Worm (Caenorhabditis elegans) whole organism, L4 larva: Measurements from ENCODE around the gene cnp-3.

Experiments
- D1046.2 ChIP-seq: fragments of 200-800 bp; sonication (Bioruptor generic); IDR thresholded peaks from 2 replicates; pipeline ENCODE4 v1.3.6; 2022; ENCODE audit warnings: missing genetic modification characterization, missing compliant biosample characterization
- F37D6.2 ChIP-seq: sonication (generic microtip); optimal IDR thresholded peaks from 2 replicates; lab custom pipeline; 2016; ENCODE audit warnings: mild to moderate bottlenecking, missing genetic modification characterization, missing compliant biosample characterization
- F44E2.7 ChIP-seq: fragments of 200-800 bp; sonication (Bioruptor generic); IDR thresholded peaks from 2 replicates; pipeline ENCODE4 v2.1.2; 2022; ENCODE audit warnings: missing genetic modification characterization, missing compliant biosample characterization
- Y105C5A.15 ChIP-seq: fragments of 200-800 bp; sonication (Bioruptor generic); IDR thresholded peaks from 2 replicates; pipeline ENCODE4 v1.3.6; 2022; ENCODE audit warnings: missing genetic modification characterization, missing compliant biosample characterization
- Y5F2A.4 ChIP-seq: fragments of 200-800 bp; sonication (Bioruptor generic); optimal IDR thresholded peaks from 2 replicates; lab custom pipeline; 2018; ENCODE audit warnings: mild to moderate bottlenecking, missing genetic modification characterization, missing compliant biosample characterization
- Y75B8A.6 ChIP-seq: fragments of 200-800 bp; sonication (Bioruptor generic); IDR thresholded peaks from 2 replicates; pipeline ENCODE4 v1.3.6; 2022; ENCODE audit warnings: missing genetic modification reagents, missing genetic modification characterization, missing compliant biosample characterization
- ZK337.2 ChIP-seq: fragments of 200-800 bp; sonication (Bioruptor generic); IDR thresholded peaks from 2 replicates; pipeline ENCODE4 v1.3.6; 2022; ENCODE audit warnings: missing genetic modification reagents, missing genetic modification characterization, missing compliant biosample characterization
- aha-1 ChIP-seq: fragments of 150-350 bp; peaks from one replicate; lab custom pipeline; 2014; ENCODE audit warnings: missing biosample characterization, missing genetic modification characterization
- ama-1 ChIP-seq: fragments of 150-350 bp; optimal IDR thresholded peaks from 2 replicates; lab custom pipeline; 2014; ENCODE audit warnings: inconsistent platforms, mixed read lengths
- ceh-28 ChIP-seq: fragments of 150-350 bp; optimal IDR thresholded peaks from 2 replicates; lab custom pipeline; 2014; ENCODE audit warnings: missing biosample characterization, missing genetic modification reagents, missing genetic modification characterization
- ceh-32 ChIP-seq: sonication (generic microtip); optimal IDR thresholded peaks from 2 replicates; lab custom pipeline; 2016; ENCODE audit warnings: mild to moderate bottlenecking, missing genetic modification characterization, missing compliant biosample characterization; ENCODE audit not compliant: poor library complexity
- ctbp-1 ChIP-seq: fragments of 200-800 bp; sonication (Bioruptor generic); IDR thresholded peaks from 2 replicates; pipeline ENCODE4 v1.3.6; 2022; ENCODE audit warnings: missing genetic modification reagents, missing genetic modification characterization, missing compliant biosample characterization
- daf-12 ChIP-seq: fragments of 150-350 bp; optimal IDR thresholded peaks from 2 replicates; lab custom pipeline; 2014; ENCODE audit warnings: missing biosample characterization, missing genetic modification reagents, missing genetic modification characterization
- daf-16 ChIP-seq, 3 experiments: sonication (generic microtip); optimal IDR thresholded peaks; 2 replicates each; lab custom pipeline; 2016 to 2017; ENCODE audit warnings: missing genetic modification characterization in 3 of 3, missing genetic modification reagents in 3 of 3, mild to moderate bottlenecking in 2 of 3, missing compliant biosample characterization in 2 of 3, missing biosample characterization in 1 of 3, moderate library complexity in 1 of 3
- dmd-6 ChIP-seq: fragments of 200-800 bp; sonication (Bioruptor generic); IDR thresholded peaks from 2 replicates; pipeline ENCODE4 v1.3.6; 2022; ENCODE audit warnings: missing genetic modification reagents, missing genetic modification characterization, missing compliant biosample characterization
- dmd-8 ChIP-seq: fragments of 200-800 bp; sonication (Bioruptor generic); IDR thresholded peaks from 2 replicates; pipeline ENCODE4 v1.3.6; 2022; ENCODE audit warnings: missing genetic modification characterization, missing compliant biosample characterization
- dpl-1 ChIP-seq: fragments of 150-350 bp; optimal IDR thresholded peaks from 2 replicates; lab custom pipeline; 2014; ENCODE audit warnings: missing biosample characterization, missing genetic modification reagents, missing genetic modification characterization
- dve-1 ChIP-seq: sonication (generic microtip); optimal IDR thresholded peaks from 2 replicates; lab custom pipeline; 2017; ENCODE audit warnings: antibody characterized with exemption, mild to moderate bottlenecking, missing genetic modification characterization, missing compliant biosample characterization; ENCODE audit not compliant: insufficient read depth
- egl-27 ChIP-seq: sonication (generic microtip); optimal IDR thresholded peaks from 3 replicates; lab custom pipeline; 2017; ENCODE audit warnings: missing biosample characterization, missing genetic modification reagents, missing genetic modification characterization
- fkh-10 ChIP-seq: fragments of 150-350 bp; optimal IDR thresholded peaks from 2 replicates; lab custom pipeline; 2014; ENCODE audit warnings: missing biosample characterization, missing genetic modification reagents, missing genetic modification characterization
- hif-1 ChIP-seq, 2 experiments: sonication (generic microtip); optimal IDR thresholded peaks; 2 replicates each; lab custom pipeline; 2016 to 2017; ENCODE audit warnings: missing compliant biosample characterization in 2 of 2, missing genetic modification characterization in 2 of 2, missing genetic modification reagents in 2 of 2, missing genotype in 2 of 2, mild to moderate bottlenecking in 1 of 2
- hlh-11 ChIP-seq: fragments of 200-800 bp; sonication (Bioruptor generic); optimal IDR thresholded peaks from 2 replicates; lab custom pipeline; 2018; ENCODE audit warnings: mild to moderate bottlenecking, missing genetic modification characterization, missing compliant biosample characterization
- hlh-30 ChIP-seq: sonication (generic microtip); optimal IDR thresholded peaks from 2 replicates; lab custom pipeline; 2017; ENCODE audit warnings: antibody characterized with exemption, mild to moderate bottlenecking, missing genetic modification characterization, missing compliant biosample characterization; ENCODE audit not compliant: insufficient read depth
- lim-7 ChIP-seq: fragments of 200-800 bp; sonication (Bioruptor generic); IDR thresholded peaks from 2 replicates; pipeline ENCODE4 v1.3.6; 2022; ENCODE audit warnings: missing genetic modification characterization, missing compliant biosample characterization
- lin-13 ChIP-seq: fragments of 150-350 bp; optimal IDR thresholded peaks from 2 replicates; lab custom pipeline; 2014; ENCODE audit warnings: missing biosample characterization, missing genetic modification reagents, missing genetic modification characterization
- lsy-2 ChIP-seq, 2 experiments: fragments of 150-350 bp in 1 of 2; sonication (generic microtip) in 1 of 2; optimal IDR thresholded peaks; 2 replicates each; lab custom pipeline; 2014 to 2017; ENCODE audit warnings: missing biosample characterization in 2 of 2, missing genetic modification characterization in 2 of 2
- madf-5 ChIP-seq, 2 experiments: fragments of 200-800 bp; sonication (Bioruptor generic); IDR thresholded peaks; 2 replicates each; pipeline ENCODE4 v1.3.6; 2022; ENCODE audit warnings: missing compliant biosample characterization in 2 of 2, missing genetic modification characterization in 2 of 2
- mdl-1 ChIP-seq, 2 experiments: fragments of 150-350 bp in 1 of 2; sonication (generic microtip) in 1 of 2; optimal IDR thresholded peaks; 2 replicates each; lab custom pipeline; 2014 to 2017; ENCODE audit warnings: missing biosample characterization in 2 of 2, missing genetic modification characterization in 2 of 2
- mdt-29 ChIP-seq: fragments of 200-800 bp; sonication (Bioruptor generic); IDR thresholded peaks from 2 replicates; pipeline ENCODE4 v1.3.6; 2022; ENCODE audit warnings: missing genetic modification reagents, missing genetic modification characterization, missing compliant biosample characterization
- mep-1 ChIP-seq: fragments of 150-350 bp; sonication (generic microtip); optimal IDR thresholded peaks from 3 replicates; lab custom pipeline; 2014; ENCODE audit warnings: missing biosample characterization, missing genetic modification characterization
- mes-2 ChIP-seq: sonication (generic microtip); optimal IDR thresholded peaks from 2 replicates; lab custom pipeline; 2016; ENCODE audit warnings: missing genotype, mild to moderate bottlenecking, missing genetic modification characterization, missing compliant biosample characterization; ENCODE audit not compliant: poor library complexity, severe bottlenecking
- mxl-3 ChIP-seq: fragments of 200-800 bp; sonication (Bioruptor generic); optimal IDR thresholded peaks from 2 replicates; lab custom pipeline; 2018; ENCODE audit warnings: mild to moderate bottlenecking, missing genetic modification characterization, missing compliant biosample characterization
- nhr-102 ChIP-seq: sonication (generic microtip); optimal IDR thresholded peaks from 2 replicates; lab custom pipeline; 2016; ENCODE audit warnings: mild to moderate bottlenecking, missing genetic modification characterization, moderate library complexity, missing compliant biosample characterization
- nhr-48 ChIP-seq: sonication (generic microtip); optimal IDR thresholded peaks from 2 replicates; lab custom pipeline; 2016; ENCODE audit warnings: mild to moderate bottlenecking, missing genetic modification characterization, missing compliant biosample characterization
- nhr-6 ChIP-seq: fragments of 150-350 bp; optimal IDR thresholded peaks from 2 replicates; lab custom pipeline; 2014; ENCODE audit warnings: missing biosample characterization, missing genetic modification characterization
- pha-4 ChIP-seq, 2 experiments: fragments of 150-350 bp in 1 of 2; fragments of 200-800 bp in 1 of 2; sonication (Bioruptor generic) in 1 of 2; IDR thresholded peaks in 1 of 2; optimal IDR thresholded peaks in 1 of 2; 2 replicates each; pipeline versions ENCODE4 v1.3.6 to Lab custom; 2014 to 2022; ENCODE audit warnings: missing genetic modification characterization in 2 of 2, missing genetic modification reagents in 2 of 2, missing biosample characterization in 1 of 2, missing compliant biosample characterization in 1 of 2
- php-3 ChIP-seq: fragments of 200-800 bp; sonication (Bioruptor generic); IDR thresholded peaks from 2 replicates; pipeline ENCODE4 v1.3.6; 2022; ENCODE audit warnings: missing genetic modification reagents, missing genetic modification characterization, missing compliant biosample characterization
- pqm-1 ChIP-seq: sonication (generic microtip); optimal IDR thresholded peaks from 2 replicates; lab custom pipeline; 2017; ENCODE audit warnings: missing biosample characterization, missing genetic modification characterization
- skn-1 ChIP-seq: fragments of 150-350 bp; optimal IDR thresholded peaks from 2 replicates; lab custom pipeline; 2014; ENCODE audit warnings: missing biosample characterization, missing genetic modification characterization
- snpc-1.2 ChIP-seq: fragments of 200-800 bp; sonication (Bioruptor generic); IDR thresholded peaks from 2 replicates; pipeline ENCODE4 v1.3.6; 2022; ENCODE audit warnings: missing genetic modification reagents, missing genetic modification characterization, missing compliant biosample characterization
- tra-1 ChIP-seq: fragments of 200-800 bp; sonication (Bioruptor generic); IDR thresholded peaks from 2 replicates; pipeline ENCODE4 v1.3.6; 2022; ENCODE audit warnings: missing genetic modification reagents, missing genetic modification characterization, missing compliant biosample characterization
- unc-130 ChIP-seq: sonication (generic microtip); optimal IDR thresholded peaks from 2 replicates; lab custom pipeline; 2016; ENCODE audit warnings: missing genetic modification reagents, missing genetic modification characterization, missing compliant biosample characterization
- unc-62 ChIP-seq, 3 experiments: fragments of 150-350 bp in 1 of 3; sonication (generic microtip); optimal IDR thresholded peaks in 2 of 3; peaks in 1 of 3; 1 replicate in 1 of 3; 2 replicates in 2 of 3; lab custom pipeline; 2014 to 2017; ENCODE audit warnings: missing biosample characterization in 3 of 3, missing genetic modification characterization in 3 of 3, missing genetic modification reagents in 3 of 3, missing genotype in 1 of 3
- zfp-2 ChIP-seq: sonication (generic microtip); optimal IDR thresholded peaks from 2 replicates; lab custom pipeline; 2016; ENCODE audit warnings: mild to moderate bottlenecking, missing genetic modification characterization, missing compliant biosample characterization
- zfp-3 ChIP-seq: fragments of 200-800 bp; sonication (Bioruptor generic); conservative IDR thresholded peaks from 2 replicates; pipeline ENCODE4 v1.3.6; 2022; ENCODE audit warnings: missing genetic modification reagents, missing genetic modification characterization, missing compliant biosample characterization
- zip-11 ChIP-seq: fragments of 200-800 bp; sonication (Bioruptor generic); IDR thresholded peaks from 2 replicates; pipeline ENCODE4 v1.3.6; 2022; ENCODE audit warnings: missing genetic modification characterization, missing compliant biosample characterization
- zip-2 ChIP-seq: fragments of 150-350 bp; optimal IDR thresholded peaks from 2 replicates; lab custom pipeline; 2014; ENCODE audit warnings: missing biosample characterization, missing genetic modification characterization

cnp-3 gene

ce11 chrX:17138060-17138557 lies at the start of gene cnp-3:
Gene cnp-3 (minus strand): TSS chrX:17138110.
- TF ChIP-seq nhr-6 (tag; lab: Kevin White, UChicago) (peak; percentile 16), dpl-1 (no peak), Y105C5A.15 (no peak), zfp-3 (GFP tag; lab: Robert Waterston, UW) (no peak), zip-2 (tag; lab: Kevin White, UChicago) (no peak), egl-27 (no peak), hif-1 (tag; optimal IDR thresholded peaks at IDR 0.05; lab: Kevin White, UChicago) (peak in 1 of 2 experiments; percentile 18), mdl-1 (tag; optimal IDR thresholded peaks at IDR 0.05; lab: Kevin White, UChicago) (peak in 1 of 2 experiments; percentile 23), daf-16 (GFP tag; optimal IDR thresholded peaks at IDR 0.05; lab: Kevin White, UChicago) (no peak), daf-16 (tag; optimal IDR thresholded peaks at IDR 0.05; lab: Kevin White, UChicago) (peak; percentile 47), hlh-30 (tag; lab: Kevin White, UChicago) (peak; percentile 91), dve-1 (tag; lab: Kevin White, UChicago) (peak; percentile 60), pqm-1 (tag; lab: Kevin White, UChicago) (peak; percentile 2), lin-13 (GFP tag; lab: Kevin White, UChicago) (peak; percentile 20), dmd-6 (GFP tag; lab: Robert Waterston, UW) (peak; percentile 45), ctbp-1 (GFP tag; lab: Robert Waterston, UW) (no peak), hlh-11 (tag; lab: Kevin White, UChicago) (peak; percentile 81), F37D6.2 (tag; lab: Kevin White, UChicago) (no peak), skn-1 (tag; lab: Kevin White, UChicago) (no peak), lsy-2 (tag; optimal IDR thresholded peaks at IDR 0.05; lab: Kevin White, UChicago) (peak in 1 of 2 experiments; percentile 40), ZK337.2 (GFP tag; lab: Robert Waterston, UW) (no peak), php-3 (GFP tag; lab: Robert Waterston, UW) (no peak), madf-5 (GFP tag; IDR thresholded peaks at IDR 0.05; lab: Robert Waterston, UW) (no peak), aha-1 (peak; percentile 31), mep-1 (tag; lab: Kevin White, UChicago) (peak; percentile 32), nhr-102 (tag; lab: Kevin White, UChicago) (peak; percentile 11), zfp-2 (no peak), mxl-3 (GFP tag; lab: Kevin White, UChicago) (peak; percentile 68), lim-7 (GFP tag; lab: Robert Waterston, UW) (no peak), zip-11 (GFP tag; lab: Robert Waterston, UW) (no peak), nhr-48 (tag; lab: Kevin White, UChicago) (peak; percentile 5), unc-62 (GFP tag; optimal IDR thresholded peaks at IDR 0.05 in 1 of 2; lab: Kevin White, UChicago) (peak in 1 of 2 experiments; percentile 61), unc-62 (tag; optimal IDR thresholded peaks at IDR 0.05; lab: Kevin White, UChicago) (no peak), tra-1 (GFP tag; lab: Robert Waterston, UW) (no peak), ceh-28 (tag; lab: Kevin White, UChicago) (no peak), fkh-10 (GFP tag; lab: Kevin White, UChicago) (no peak)

ce11 chrX:17185696-17186430 lies 48.0 kb upstream of the cnp-3 start, which contains the start of gene sid-3:
Gene sid-3 (plus strand): TSS chrX:17186380.
- TF ChIP-seq D1046.2 (GFP tag; lab: Robert Waterston, UW), result no peak
- TF ChIP-seq F44E2.7, result no peak
- no peak for TF ChIP-seq mdt-29 (GFP tag; lab: Robert Waterston, UW)
- no peak for TF ChIP-seq ceh-32 (tag; lab: Kevin White, UChicago)
- no peak for TF ChIP-seq egl-27
- peak; percentile 80 for TF ChIP-seq dmd-6 (GFP tag; lab: Robert Waterston, UW)
- TF ChIP-seq unc-130 (GFP tag; lab: Kevin White, UChicago), result no peak
- TF ChIP-seq ama-1 (lab: Kevin White, UChicago), result no peak
- no peak for TF ChIP-seq dmd-8 (GFP tag; lab: Robert Waterston, UW)
- no peak for TF ChIP-seq Y5F2A.4 (GFP tag; lab: Kevin White, UChicago)
- TF ChIP-seq daf-12 (tag; lab: Kevin White, UChicago), result no peak
- no peak for TF ChIP-seq snpc-1.2 (GFP tag; lab: Robert Waterston, UW)
- TF ChIP-seq pha-4 (GFP tag; IDR thresholded peaks at IDR 0.05; lab: Robert Waterston, UW), result no peak
- no peak for TF ChIP-seq pha-4 (tag; optimal IDR thresholded peaks at IDR 0.05; lab: Kevin White, UChicago)
- TF ChIP-seq Y75B8A.6, result no peak
- peak; percentile 25 for TF ChIP-seq mes-2 (tag; lab: Kevin White, UChicago)
